Worm (Caenorhabditis elegans): ENCODE results near the gene ftn-1.

DNA sequence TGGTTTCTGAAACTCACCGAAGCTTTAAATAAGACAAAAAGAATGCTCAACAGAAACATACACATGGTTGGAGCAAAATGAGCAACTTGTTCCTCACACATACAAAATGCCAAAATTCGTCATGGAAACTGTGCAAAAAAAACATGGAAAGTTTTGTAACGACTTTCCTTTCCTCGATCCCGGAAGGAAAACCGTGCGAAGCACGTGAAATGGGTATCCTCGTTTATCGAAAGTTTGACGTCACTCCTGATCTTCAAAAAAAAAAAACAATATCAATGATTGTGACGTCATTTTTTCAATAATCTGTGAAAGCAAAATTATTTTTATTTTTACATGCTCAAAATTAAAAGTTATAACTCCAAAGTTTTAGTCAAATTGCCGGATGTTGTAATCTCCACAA, 22.9 kb upstream of the ftn-1 start, which contains the start of gene clec-212:
- TF ChIP-seq tbx-2 (tag; optimal IDR thresholded peaks at IDR 0.05) (no peak), rnt-1 (tag; optimal IDR thresholded peaks at IDR 0.05) (no peak), sox-2 (GFP tag; IDR thresholded peaks at IDR 0.05) (no peak), pha-2 (tag; optimal IDR thresholded peaks at IDR 0.05) (no peak), dmd-4 (tag; optimal IDR thresholded peaks at IDR 0.05; ENCODE audit: borderline replicate concordance) (no peak), eyg-1 (tag; optimal IDR thresholded peaks at IDR 0.05) (no peak), pha-4 (tag; optimal IDR thresholded peaks at IDR 0.05) (no peak)

Data from whole organism, late embryonic.